Worm (Caenorhabditis elegans) whole organism, late embryonic: ENCODE data around the gene fbxa-199.

ENCODE experiments used
- ceh-18 ChIP-seq: sonication (generic microtip); optimal IDR thresholded peaks from 2 replicates; lab custom pipeline; 2016; ENCODE audit warnings: missing genetic modification characterization, missing compliant biosample characterization
- dve-1 ChIP-seq: sonication (generic microtip); optimal IDR thresholded peaks from 2 replicates; lab custom pipeline; 2017; ENCODE audit warnings: antibody characterized with exemption, mild to moderate bottlenecking, missing genetic modification characterization, missing compliant biosample characterization

DNA sequence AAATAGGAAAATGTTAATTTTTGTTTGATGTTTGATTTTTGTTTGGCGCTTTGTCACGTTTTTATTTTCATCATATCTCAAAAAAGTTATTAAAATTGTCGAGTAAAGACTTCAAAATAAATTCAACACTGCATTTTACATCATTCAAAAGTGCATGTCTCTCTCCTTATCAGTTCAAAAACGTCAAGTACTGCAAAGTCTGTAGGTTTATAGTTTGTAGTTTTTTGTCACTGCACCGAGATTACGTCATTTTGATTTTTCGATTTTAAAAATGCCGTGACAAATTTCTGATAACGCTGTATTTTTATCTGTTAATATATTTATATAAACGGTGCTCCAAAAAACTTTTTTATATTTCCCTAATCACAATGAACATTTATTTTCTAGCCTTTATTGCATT is 44.0 kb downstream of the fbxa-199 start, which contains the start of gene C29F3.7:
- no peak for TF ChIP-seq dve-1
- TF ChIP-seq ceh-18 = no peak
